Fruit fly (Drosophila melanogaster) whole organism, embryonic: Measurements from ENCODE around the gene TfIIS.

Experiments
- Atf3 ChIP-seq: fragments of 200-800 bp; sonication (Bioruptor generic); optimal IDR thresholded peaks from 3 replicates; lab custom pipeline; 2016; ENCODE audit warnings: missing biosample characterization, missing genetic modification characterization
- CG10147 ChIP-seq: fragments of 200-800 bp; sonication (Bioruptor generic); optimal IDR thresholded peaks from 2 replicates; lab custom pipeline; 2019; ENCODE audit warnings: missing biosample characterization, mild to moderate bottlenecking, missing genetic modification characterization, moderate library complexity
- CG11456 ChIP-seq: fragments of 200-800 bp; sonication (Bioruptor generic); IDR thresholded peaks from 3 replicates; pipeline ENCODE4 v1.3.6; 2022; ENCODE audit warnings: missing biosample characterization, missing genetic modification characterization
- CG11723 ChIP-seq: fragments of 200-800 bp; sonication (Bioruptor generic); optimal IDR thresholded peaks from 2 replicates; lab custom pipeline; 2017; ENCODE audit warnings: missing biosample characterization, mild to moderate bottlenecking, missing genetic modification characterization
- CG12236 ChIP-seq: fragments of 200-800 bp; sonication (Bioruptor generic); optimal IDR thresholded peaks from 2 replicates; lab custom pipeline; 2016; ENCODE audit warnings: missing biosample characterization, missing genetic modification characterization
- CG12744 ChIP-seq: fragments of 200-800 bp; sonication (Bioruptor generic); optimal IDR thresholded peaks from 2 replicates; lab custom pipeline; 2016; ENCODE audit warnings: missing biosample characterization, missing genetic modification characterization
- CG15073 ChIP-seq: fragments of 200-800 bp; sonication (Bioruptor generic); optimal IDR thresholded peaks from 2 replicates; lab custom pipeline; 2016; ENCODE audit warnings: missing biosample characterization, missing genetic modification characterization
- CG15601 ChIP-seq: fragments of 200-800 bp; sonication (Bioruptor generic); optimal IDR thresholded peaks from 3 replicates; lab custom pipeline; 2019; ENCODE audit warnings: missing biosample characterization, mild to moderate bottlenecking, missing genetic modification characterization, moderate library complexity
- CG15696 ChIP-seq: fragments of 200-800 bp; sonication (Bioruptor generic); optimal IDR thresholded peaks from 2 replicates; lab custom pipeline; 2019; ENCODE audit warnings: missing biosample characterization, mild to moderate bottlenecking, missing genetic modification characterization, moderate library complexity
- CG1603 ChIP-seq: fragments of 200-800 bp; sonication (Bioruptor generic); optimal IDR thresholded peaks from 2 replicates; lab custom pipeline; 2019; ENCODE audit warnings: missing biosample characterization, mild to moderate bottlenecking, missing genetic modification characterization, moderate library complexity
- CG2199 ChIP-seq: fragments of 200-800 bp; sonication (Bioruptor generic); IDR thresholded peaks from 3 replicates; pipeline ENCODE4 v1.3.6; 2022; ENCODE audit warnings: missing biosample characterization, missing genetic modification characterization
- CG31224 ChIP-seq: fragments of 200-800 bp; sonication (Bioruptor generic); IDR thresholded peaks from 2 replicates; pipeline ENCODE4 v1.3.6; 2022; ENCODE audit warnings: missing biosample characterization, missing genetic modification characterization
- CG33557 ChIP-seq: fragments of 200-800 bp; sonication (Bioruptor generic); optimal IDR thresholded peaks from 2 replicates; lab custom pipeline; 2019; ENCODE audit warnings: missing biosample characterization, mild to moderate bottlenecking, missing genetic modification characterization, moderate library complexity
- CG3726 ChIP-seq: fragments of 200-800 bp; sonication (Bioruptor generic); IDR thresholded peaks from 3 replicates; pipeline ENCODE4, ENCODE4 v1.3.6; 2022; ENCODE audit warnings: missing biosample characterization, missing genetic modification characterization
- CG4820 ChIP-seq: fragments of 200-800 bp; sonication (Bioruptor generic); optimal IDR thresholded peaks from 3 replicates; lab custom pipeline; 2016; ENCODE audit warnings: missing biosample characterization, missing genetic modification characterization
- CG4854 ChIP-seq: fragments of 200-800 bp; sonication (Bioruptor generic); optimal IDR thresholded peaks from 2 replicates; lab custom pipeline; 2016; ENCODE audit warnings: missing biosample characterization, missing genetic modification characterization, inconsistent platforms
- CG5245 ChIP-seq: fragments of 200-800 bp; sonication (Bioruptor generic); optimal IDR thresholded peaks from 3 replicates; lab custom pipeline; 2016; ENCODE audit warnings: missing biosample characterization, missing genetic modification characterization
- CG6254 ChIP-seq: fragments of 200-800 bp; sonication (Bioruptor generic); optimal IDR thresholded peaks from 3 replicates; lab custom pipeline; 2017; ENCODE audit warnings: mild to moderate bottlenecking, missing biosample characterization, missing genetic modification reagents, missing genetic modification characterization
- CG7357 ChIP-seq: fragments of 200-800 bp; sonication (Bioruptor generic); IDR thresholded peaks from 3 replicates; pipeline ENCODE4 v1.3.6; 2022; ENCODE audit warnings: missing biosample characterization, missing genetic modification characterization
- CG8359 ChIP-seq: fragments of 200-800 bp; sonication (Bioruptor generic); optimal IDR thresholded peaks from 2 replicates; lab custom pipeline; 2017; ENCODE audit warnings: missing biosample characterization, mild to moderate bottlenecking, missing genetic modification characterization, borderline replicate concordance
- D19A ChIP-seq: fragments of 200-800 bp; optimal IDR thresholded peaks from 3 replicates; lab custom pipeline; 2019; ENCODE audit warnings: missing biosample characterization, mild to moderate bottlenecking, missing genetic modification characterization, moderate library complexity
- Doc3 ChIP-seq: fragments of 200-800 bp; sonication (Bioruptor generic); IDR thresholded peaks from 3 replicates; pipeline ENCODE4 v1.3.6; 2022; ENCODE audit warnings: missing biosample characterization, missing genetic modification characterization; ENCODE audit not compliant: partially characterized antibody
- Fer2 ChIP-seq: fragments of 200-800 bp; sonication (Bioruptor generic); optimal IDR thresholded peaks from 2 replicates; lab custom pipeline; 2018; ENCODE audit warnings: missing biosample characterization, mild to moderate bottlenecking, missing genetic modification characterization, moderate library complexity
- HLH3B ChIP-seq: fragments of 200-800 bp; sonication (Bioruptor generic); IDR thresholded peaks from 2 replicates; pipeline ENCODE4 v1.3.6; 2022; ENCODE audit warnings: missing biosample characterization, missing genetic modification characterization
- Hmx ChIP-seq: fragments of 200-800 bp; sonication (Bioruptor generic); optimal IDR thresholded peaks from 2 replicates; lab custom pipeline; 2016; ENCODE audit warnings: missing biosample characterization, missing genetic modification characterization
- Kr ChIP-seq: fragments of 200-800 bp; sonication (Bioruptor generic); optimal IDR thresholded peaks from 2 replicates; lab custom pipeline; 2017; ENCODE audit warnings: missing biosample characterization, mild to moderate bottlenecking, missing genetic modification characterization
- Nf-YB ChIP-seq: fragments of 200-800 bp; sonication (Bioruptor generic); optimal IDR thresholded peaks from 3 replicates; lab custom pipeline; 2019; ENCODE audit warnings: missing biosample characterization, mild to moderate bottlenecking, missing genetic modification characterization, moderate library complexity
- amos ChIP-seq: fragments of 200-800 bp; sonication (Bioruptor generic); IDR thresholded peaks from 2 replicates; pipeline ENCODE4 v1.3.6; 2022; ENCODE audit warnings: missing biosample characterization, missing genetic modification characterization; ENCODE audit not compliant: partially characterized antibody
- az2 ChIP-seq: fragments of 200-800 bp; sonication (Bioruptor generic); optimal IDR thresholded peaks from 3 replicates; lab custom pipeline; 2016; ENCODE audit warnings: missing biosample characterization, missing genetic modification characterization
- bcd ChIP-seq: fragments of 200-800 bp; sonication (Bioruptor generic); optimal IDR thresholded peaks from 2 replicates; lab custom pipeline; 2017; ENCODE audit warnings: missing biosample characterization, mild to moderate bottlenecking, missing genetic modification characterization
- caup ChIP-seq: fragments of 200-800 bp; sonication (Bioruptor generic); optimal IDR thresholded peaks from 3 replicates; lab custom pipeline; 2017; ENCODE audit warnings: missing biosample characterization, mild to moderate bottlenecking, missing genetic modification characterization, moderate library complexity; ENCODE audit not compliant: severe bottlenecking
- chinmo ChIP-seq: fragments of 200-800 bp; sonication (Bioruptor generic); IDR thresholded peaks from 4 replicates; pipeline ENCODE4 v1.3.6; 2022; ENCODE audit warnings: missing biosample characterization, missing genetic modification characterization; ENCODE audit not compliant: partially characterized antibody
- crp ChIP-seq, 2 experiments: fragments of 200-800 bp; sonication (Bioruptor generic); optimal IDR thresholded peaks; 2 replicates in 1 of 2; 3 replicates in 1 of 2; lab custom pipeline; 2017; ENCODE audit warnings: missing biosample characterization in 2 of 2, missing genetic modification characterization in 2 of 2, mild to moderate bottlenecking in 1 of 2, moderate library complexity in 1 of 2
- cwo ChIP-seq: fragments of 200-800 bp; sonication (Bioruptor generic); optimal IDR thresholded peaks from 3 replicates; lab custom pipeline; 2017; ENCODE audit warnings: missing biosample characterization, missing genetic modification characterization, mild to moderate bottlenecking, moderate library complexity, missing genetic modification reagents
- dan ChIP-seq: fragments of 200-800 bp; sonication (Bioruptor generic); IDR thresholded peaks from 2 replicates; pipeline ENCODE4 v1.3.6; 2022; ENCODE audit warnings: missing biosample characterization, missing genetic modification characterization
- dimm ChIP-seq: fragments of 200-800 bp; sonication (Bioruptor generic); IDR thresholded peaks from 2 replicates; pipeline ENCODE4 v1.3.6; 2022; ENCODE audit warnings: missing biosample characterization, missing genetic modification characterization
- dmrt11E ChIP-seq: fragments of 200-800 bp; sonication (Bioruptor generic); optimal IDR thresholded peaks from 3 replicates; lab custom pipeline; 2018; ENCODE audit warnings: missing biosample characterization, mild to moderate bottlenecking, missing genetic modification characterization, moderate library complexity
- en ChIP-seq: fragments of 200-800 bp; sonication (Bioruptor generic); optimal IDR thresholded peaks from 2 replicates; lab custom pipeline; 2016; ENCODE audit warnings: missing biosample characterization, missing genetic modification characterization
- fd96Cb ChIP-seq: fragments of 200-800 bp; sonication (Bioruptor generic); optimal IDR thresholded peaks from 2 replicates; lab custom pipeline; 2018; ENCODE audit warnings: missing biosample characterization, mild to moderate bottlenecking, missing genetic modification characterization, moderate library complexity
- fu2 ChIP-seq: fragments of 200-800 bp; sonication (Bioruptor generic); optimal IDR thresholded peaks from 2 replicates; lab custom pipeline; 2016; ENCODE audit warnings: missing biosample characterization, missing genetic modification characterization
- gem ChIP-seq: fragments of 200-800 bp; sonication (Bioruptor generic); optimal IDR thresholded peaks from 2 replicates; lab custom pipeline; 2019; ENCODE audit warnings: missing biosample characterization, mild to moderate bottlenecking, missing genetic modification characterization, moderate library complexity
- nau ChIP-seq: fragments of 200-800 bp; sonication (Bioruptor generic); optimal IDR thresholded peaks from 3 replicates; lab custom pipeline; 2017; ENCODE audit warnings: missing biosample characterization, mild to moderate bottlenecking, missing genetic modification characterization, missing genetic modification reagents
- pb ChIP-seq: fragments of 200-800 bp; sonication (Bioruptor generic); optimal IDR thresholded peaks from 3 replicates; lab custom pipeline; 2016; ENCODE audit warnings: missing biosample characterization, missing genetic modification characterization
- pum ChIP-seq: fragments of 200-800 bp; sonication (Bioruptor generic); optimal IDR thresholded peaks from 2 replicates; lab custom pipeline; 2016; ENCODE audit warnings: missing biosample characterization, missing genetic modification characterization
- sug ChIP-seq: fragments of 200-800 bp; optimal IDR thresholded peaks from 2 replicates; lab custom pipeline; 2019; ENCODE audit warnings: missing biosample characterization, mild to moderate bottlenecking, missing genetic modification characterization, moderate library complexity
- wdn ChIP-seq: fragments of 200-800 bp; sonication (Bioruptor generic); IDR thresholded peaks from 2 replicates; pipeline ENCODE4 v1.3.6; 2022; ENCODE audit warnings: missing biosample characterization, missing genetic modification characterization
- wek ChIP-seq: fragments of 200-800 bp; sonication (Bioruptor generic); optimal IDR thresholded peaks from 3 replicates; lab custom pipeline; 2018; ENCODE audit warnings: missing biosample characterization, mild to moderate bottlenecking, missing genetic modification characterization, moderate library complexity

The TfIIS gene

DNA sequence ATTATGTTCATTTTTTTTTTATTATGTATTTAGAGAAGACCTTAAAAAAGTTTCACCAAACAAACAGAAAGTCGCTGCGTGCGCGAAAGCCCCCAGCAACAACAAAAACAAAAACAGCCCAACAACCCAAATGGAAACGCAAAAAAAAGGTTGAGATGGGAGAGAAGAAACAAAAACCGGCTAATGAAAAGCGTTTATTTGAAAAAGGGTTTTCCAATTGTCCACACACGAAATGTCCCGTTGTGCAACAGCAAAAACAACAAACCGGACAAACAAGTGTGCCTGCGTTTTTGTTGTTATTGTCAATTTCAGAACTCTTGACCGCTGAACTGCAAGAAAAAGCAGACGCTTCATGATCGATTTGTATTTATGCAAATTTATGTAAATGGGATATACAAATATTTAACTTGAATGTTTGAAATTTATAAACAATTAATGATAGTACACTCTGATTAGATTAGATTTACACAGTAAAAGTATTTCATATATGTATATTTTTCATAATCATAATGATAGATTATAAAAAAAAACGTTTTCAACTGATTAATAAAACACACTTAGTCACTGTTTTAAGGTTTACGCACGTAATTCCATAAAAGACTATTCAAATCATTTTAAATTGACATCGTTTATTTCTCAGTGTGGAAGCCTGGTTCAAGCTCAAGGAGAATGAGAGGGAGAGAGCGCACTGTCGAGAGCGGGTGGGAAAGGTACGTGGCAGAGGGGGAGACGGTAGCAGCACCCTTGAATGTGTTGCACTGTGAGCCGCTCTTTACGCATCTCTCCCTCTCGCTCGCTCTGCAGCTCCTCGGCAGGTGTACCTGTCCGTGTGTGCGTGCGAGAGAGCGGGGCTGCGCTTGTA lies 4.0 kb downstream of the TfIIS start (continued):
- peak; percentile 74 for TF ChIP-seq CG4820
- TF ChIP-seq CG33557: peak; percentile 64
- TF ChIP-seq CG15601 (tag; lab: Kevin White, UChicago): peak; percentile 73
- no peak for TF ChIP-seq amos
- TF ChIP-seq HLH3B: peak; percentile 63
- TF ChIP-seq Nf-YB: peak; percentile 71
- no peak for TF ChIP-seq CG12236 (GFP tag; lab: Kevin White, UChicago)
- peak; percentile 64 for TF ChIP-seq CG6254 (GFP tag; lab: Kevin White, UChicago)
- TF ChIP-seq fd96Cb: peak; percentile 86
- no peak for TF ChIP-seq Kr (GFP tag; lab: Kevin White, UChicago)
- TF ChIP-seq CG12744 (GFP tag; lab: Kevin White, UChicago): no peak
- TF ChIP-seq CG15696 (tag; lab: Kevin White, UChicago): peak; percentile 79
- TF ChIP-seq cwo (GFP tag; lab: Kevin White, UChicago): peak; percentile 56
- peak; percentile 75 for TF ChIP-seq CG5245 (GFP tag; lab: Kevin White, UChicago)
- TF ChIP-seq chinmo (GFP tag; lab: Robert Waterston, UW): peak; percentile 89
- TF ChIP-seq CG11723: peak; percentile 68
- TF ChIP-seq D19A (tag; lab: Kevin White, UChicago): peak; percentile 71
- peak; percentile 73; the same call in 1 of the 3 replicates for TF ChIP-seq CG3726 (GFP tag; lab: Robert Waterston, UW)
- peak; percentile 40; the same call in 1 of the 2 replicates for TF ChIP-seq CG31224 (GFP tag; lab: Robert Waterston, UW)
- TF ChIP-seq caup (GFP tag; lab: Kevin White, UChicago): peak; percentile 55
- peak; percentile 14 for TF ChIP-seq Fer2 (tag; lab: Kevin White, UChicago)
- no peak for TF ChIP-seq pb (GFP tag; lab: Kevin White, UChicago)
- peak; percentile 88 for TF ChIP-seq gem (tag; lab: Kevin White, UChicago)
- peak; percentile 52 for TF ChIP-seq CG8359 (GFP tag; lab: Kevin White, UChicago)
- TF ChIP-seq wek: no peak
- peak; percentile 75 for TF ChIP-seq az2 (GFP tag; lab: Kevin White, UChicago)
- peak; percentile 79 for TF ChIP-seq bcd
- TF ChIP-seq CG1603 (tag; lab: Kevin White, UChicago): no peak
- TF ChIP-seq CG15073 (GFP tag; lab: Kevin White, UChicago): no peak
- no peak for TF ChIP-seq dan
- no peak for TF ChIP-seq fu2 (GFP tag; lab: Kevin White, UChicago)
- TF ChIP-seq wdn (GFP tag; lab: Robert Waterston, UW): no peak
- TF ChIP-seq Doc3 (GFP tag; lab: Robert Waterston, UW): no peak
- TF ChIP-seq CG10147 (GFP tag; lab: Kevin White, UChicago): peak; percentile 52
- peak in 1 of 2 experiments; percentile 16 for TF ChIP-seq crp (GFP tag; optimal IDR thresholded peaks at IDR 0.05; lab: Kevin White, UChicago)
- peak; percentile 6 for TF ChIP-seq sug (tag; lab: Kevin White, UChicago)
- no peak for TF ChIP-seq en (GFP tag; lab: Kevin White, UChicago)
- 0 out of 3 replicates have a peak, but pooled peaks have one; percentile 74 for TF ChIP-seq CG2199 (GFP tag; lab: Robert Waterston, UW)
- TF ChIP-seq pum (GFP tag; lab: Kevin White, UChicago): peak; percentile 34
- TF ChIP-seq Hmx (GFP tag; lab: Kevin White, UChicago): no peak
- TF ChIP-seq CG11456 (GFP tag; lab: Robert Waterston, UW): no peak
- peak; percentile 87 for TF ChIP-seq dmrt11E (tag; lab: Kevin White, UChicago)
- TF ChIP-seq CG4854 (GFP tag; lab: Kevin White, UChicago): no peak
- TF ChIP-seq Atf3 (GFP tag; lab: Kevin White, UChicago): no peak
- peak; percentile 56 for TF ChIP-seq nau (GFP tag; lab: Kevin White, UChicago)
- no peak for TF ChIP-seq dimm (GFP tag; lab: Robert Waterston, UW)
- peak; percentile 66; the same call in 1 of the 3 replicates for TF ChIP-seq CG7357 (GFP tag; lab: Robert Waterston, UW)
